Fruit fly (Drosophila melanogaster): Measurements from ENCODE around the gene CanA1.

CanA1 gene

dm6 chr3R:31059807-31060707 lies 20.9 kb downstream of the CanA1 start (continued):
- TF ChIP-seq wek (GFP tag; optimal IDR thresholded peaks at IDR 0.05) (no peak), ara (GFP tag; IDR thresholded peaks at IDR 0.05) (peak; percentile 67), HHEX (GFP tag; optimal IDR thresholded peaks at IDR 0.05) (peak; percentile 60), Xrp1 (GFP tag; IDR thresholded peaks at IDR 0.05) (peak; percentile 65), Neu2 (GFP tag; optimal IDR thresholded peaks at IDR 0.05; ENCODE audit: borderline replicate concordance) (no peak), CG10147 (GFP tag; optimal IDR thresholded peaks at IDR 0.05) (no peak), dmrt11E (tag; optimal IDR thresholded peaks at IDR 0.05) (no peak), oc (tag; optimal IDR thresholded peaks at IDR 0.05) (peak; percentile 30), Drgx (GFP tag; IDR thresholded peaks at IDR 0.05) (peak; percentile 74), Aef1 (GFP tag; IDR thresholded peaks at IDR 0.05) (peak; percentile 57; the same call in 2 of the 3 replicates), lmd (GFP tag; IDR thresholded peaks at IDR 0.05) (peak; percentile 25; the same call in 1 of the 2 replicates), Rx (GFP tag; IDR thresholded peaks at IDR 0.05) (peak; percentile 51), Hr51 (GFP tag; optimal IDR thresholded peaks at IDR 0.05) (peak; percentile 18 to 59), sna (GFP tag; IDR thresholded peaks at IDR 0.05; ENCODE audit: partially characterized antibody) (no peak), pho (GFP tag; optimal IDR thresholded peaks at IDR 0.05) (peak; percentile 47), Kr (GFP tag; optimal IDR thresholded peaks at IDR 0.05) (no peak), CG4707 (GFP tag; optimal IDR thresholded peaks at IDR 0.05) (peak; percentile 87), Fer3 (tag; optimal IDR thresholded peaks at IDR 0.05) (no peak), CG8944 (GFP tag; optimal IDR thresholded peaks at IDR 0.05) (peak; percentile 31), CG1603 (tag; optimal IDR thresholded peaks at IDR 0.05) (peak; percentile 47), CG16813 (GFP tag; IDR thresholded peaks at IDR 0.05; ENCODE audit: partially characterized antibody) (no peak), Rfx (GFP tag; IDR thresholded peaks at IDR 0.05) (0 out of 2 replicates have a peak, but pooled peaks have one; percentile 32), jing (GFP tag; optimal IDR thresholded peaks at IDR 0.05) (peak; percentile 16), sqz (GFP tag; optimal IDR thresholded peaks at IDR 0.05) (no peak), Abd-B (GFP tag; optimal IDR thresholded peaks at IDR 0.05) (peak; percentile 3), CG6654 (GFP tag; optimal IDR thresholded peaks at IDR 0.05) (peak; percentile 12), CG17328 (GFP tag; IDR thresholded peaks at IDR 0.05) (peak; percentile 49), bsh (GFP tag; optimal IDR thresholded peaks at IDR 0.05) (peak in 1 of 2 experiments; percentile 61), ham (GFP tag; IDR thresholded peaks at IDR 0.05) (no peak), CG18619 (GFP tag; optimal IDR thresholded peaks at IDR 0.05) (no peak), scrt (GFP tag; optimal IDR thresholded peaks at IDR 0.05) (no peak), z (GFP tag; IDR thresholded peaks at IDR 0.05) (no peak), CG14050 (GFP tag; IDR thresholded peaks at IDR 0.05) (peak; percentile 38; the same call in 2 of the 3 replicates), Nf-YB (GFP tag; optimal IDR thresholded peaks at IDR 0.05) (no peak), CG17829 (tag; optimal IDR thresholded peaks at IDR 0.05) (peak; percentile 4), ind (GFP tag; optimal IDR thresholded peaks at IDR 0.05) (peak; percentile 45), kay (GFP tag; optimal IDR thresholded peaks at IDR 0.05) (no peak), Hr3 (GFP tag; optimal IDR thresholded peaks at IDR 0.05) (no peak), disco-r (GFP tag; optimal IDR thresholded peaks at IDR 0.05) (peak; percentile 32), ap (GFP tag; IDR thresholded peaks at IDR 0.05) (peak; percentile 40), dimm (GFP tag; IDR thresholded peaks at IDR 0.05) (0 out of 2 replicates have a peak, but pooled peaks have one; percentile 17), jigr1 (GFP tag; IDR thresholded peaks at IDR 0.05) (no peak), schlank (tag; optimal IDR thresholded peaks at IDR 0.05) (no peak), tap (tag; optimal IDR thresholded peaks at IDR 0.05) (no peak), CG16815 (GFP tag; optimal IDR thresholded peaks at IDR 0.05) (no peak), CG8765 (GFP tag; IDR thresholded peaks at IDR 0.05) (no peak), Antp (GFP tag; optimal IDR thresholded peaks at IDR 0.05) (peak; percentile 63), her (GFP tag; optimal IDR thresholded peaks at IDR 0.05) (peak; percentile 31)

Data from whole organism, embryonic.